Fruit fly (Drosophila melanogaster) whole organism, embryonic: ENCODE results near the gene polo.

Experiments used
- Blimp-1 ChIP-seq: fragments of 200-800 bp; sonication (Bioruptor generic); optimal IDR thresholded peaks from 3 replicates; lab custom pipeline; 2018; ENCODE audit warnings: missing biosample characterization, missing genetic modification characterization, mild to moderate bottlenecking, moderate library complexity, missing genetic modification reagents
- CG12299 ChIP-seq: fragments of 200-800 bp; sonication (Bioruptor generic); optimal IDR thresholded peaks from 2 replicates; lab custom pipeline; 2018; ENCODE audit warnings: missing biosample characterization, mild to moderate bottlenecking, missing genetic modification characterization
- CG14014 ChIP-seq: fragments of 200-800 bp; sonication (Bioruptor generic); IDR thresholded peaks from 2 replicates; pipeline ENCODE4 v1.3.6; 2022; ENCODE audit warnings: missing biosample characterization, missing genetic modification characterization
- CG14710 ChIP-seq: fragments of 200-800 bp; sonication (Bioruptor generic); optimal IDR thresholded peaks from 3 replicates; lab custom pipeline; 2019; ENCODE audit warnings: missing biosample characterization, mild to moderate bottlenecking, missing genetic modification characterization, moderate library complexity
- CG15514 ChIP-seq: fragments of 200-800 bp; sonication (Bioruptor generic); optimal IDR thresholded peaks from 3 replicates; lab custom pipeline; 2017; ENCODE audit warnings: missing biosample characterization, missing genetic modification characterization, mild to moderate bottlenecking, moderate library complexity, missing genetic modification reagents
- CG1647 ChIP-seq: fragments of 200-800 bp; sonication (Bioruptor generic); optimal IDR thresholded peaks from 3 replicates; lab custom pipeline; 2016; ENCODE audit warnings: missing biosample characterization, missing genetic modification characterization
- CG16863 ChIP-seq: fragments of 200-800 bp; sonication (Bioruptor generic); optimal IDR thresholded peaks from 3 replicates; lab custom pipeline; 2016; ENCODE audit warnings: missing biosample characterization, missing genetic modification characterization
- CG17328 ChIP-seq: fragments of 200-800 bp; sonication (Bioruptor generic); IDR thresholded peaks from 2 replicates; pipeline ENCODE4 v1.3.6; 2022; ENCODE audit warnings: missing biosample characterization, missing genetic modification characterization
- CG17385 ChIP-seq: fragments of 200-800 bp; sonication (Bioruptor generic); optimal IDR thresholded peaks from 3 replicates; lab custom pipeline; 2018; ENCODE audit warnings: missing biosample characterization, mild to moderate bottlenecking, missing genetic modification characterization
- CG30020 ChIP-seq: fragments of 200-800 bp; optimal IDR thresholded peaks from 2 replicates; lab custom pipeline; 2019; ENCODE audit warnings: missing biosample characterization, mild to moderate bottlenecking, missing genetic modification characterization, moderate library complexity
- CG30403 ChIP-seq: fragments of 200-800 bp; sonication (Bioruptor generic); optimal IDR thresholded peaks from 3 replicates; lab custom pipeline; 2016; ENCODE audit warnings: missing biosample characterization, missing genetic modification characterization
- CG30431 ChIP-seq: fragments of 200-800 bp; sonication (Bioruptor generic); optimal IDR thresholded peaks from 2 replicates; lab custom pipeline; 2017; ENCODE audit warnings: missing biosample characterization, missing genetic modification characterization
- CG32767 ChIP-seq: fragments of 200-800 bp; sonication (Bioruptor generic); IDR thresholded peaks from 2 replicates; pipeline ENCODE4 v1.3.6; 2022; ENCODE audit warnings: missing biosample characterization, missing genetic modification characterization
- CG33213 ChIP-seq: fragments of 200-800 bp; sonication (Bioruptor generic); optimal IDR thresholded peaks from 3 replicates; lab custom pipeline; 2016; ENCODE audit warnings: missing biosample characterization, missing genetic modification characterization
- CG34422 ChIP-seq: fragments of 200-800 bp; sonication (Bioruptor generic); IDR thresholded peaks from 3 replicates; pipeline ENCODE4 v1.3.6; 2022; ENCODE audit warnings: missing biosample characterization, missing genetic modification characterization
- CG3726 ChIP-seq: fragments of 200-800 bp; sonication (Bioruptor generic); IDR thresholded peaks from 3 replicates; pipeline ENCODE4, ENCODE4 v1.3.6; 2022; ENCODE audit warnings: missing biosample characterization, missing genetic modification characterization
- CG3995 ChIP-seq: fragments of 200-800 bp; sonication (Bioruptor generic); optimal IDR thresholded peaks from 3 replicates; lab custom pipeline; 2016; ENCODE audit warnings: missing biosample characterization, missing genetic modification characterization
- CG42726 ChIP-seq: fragments of 200-800 bp; sonication (Bioruptor generic); IDR thresholded peaks from 2 replicates; pipeline ENCODE4 v1.3.6; 2022; ENCODE audit warnings: missing biosample characterization, missing genetic modification characterization; ENCODE audit not compliant: partially characterized antibody
- CG6175 ChIP-seq: fragments of 200-800 bp; sonication (Bioruptor generic); IDR thresholded peaks from 3 replicates; pipeline ENCODE4 v1.3.6; 2022; ENCODE audit warnings: missing biosample characterization, missing genetic modification characterization
- CG6689 ChIP-seq: fragments of 200-800 bp; sonication (Bioruptor generic); IDR thresholded peaks from 2 replicates; pipeline ENCODE4 v1.3.6; 2022; ENCODE audit warnings: missing biosample characterization, missing genetic modification characterization
- CG9215 ChIP-seq: fragments of 200-800 bp; sonication (Bioruptor generic); IDR thresholded peaks from 2 replicates; pipeline ENCODE4 v1.3.6; 2022; ENCODE audit warnings: missing biosample characterization, missing genetic modification characterization
- Dll ChIP-seq: fragments of 200-800 bp; sonication (Bioruptor generic); IDR thresholded peaks from 4 replicates; pipeline ENCODE4 v1.3.6; 2022; ENCODE audit warnings: missing biosample characterization, missing genetic modification characterization; ENCODE audit not compliant: partially characterized antibody
- Dp ChIP-seq: fragments of 200-800 bp; sonication (Bioruptor generic); optimal IDR thresholded peaks from 2 replicates; lab custom pipeline; 2018; ENCODE audit warnings: missing biosample characterization, mild to moderate bottlenecking, missing genetic modification characterization, moderate library complexity
- Elba2 ChIP-seq: fragments of 200-800 bp; sonication (Bioruptor generic); optimal IDR thresholded peaks from 3 replicates; lab custom pipeline; 2016; ENCODE audit warnings: missing biosample characterization, missing genetic modification characterization
- H15 ChIP-seq: fragments of 200-800 bp; sonication (Bioruptor generic); IDR thresholded peaks from 3 replicates; pipeline ENCODE4 v1.3.6; 2022; ENCODE audit warnings: missing biosample characterization, missing genetic modification characterization
- HLH3B ChIP-seq: fragments of 200-800 bp; sonication (Bioruptor generic); IDR thresholded peaks from 2 replicates; pipeline ENCODE4 v1.3.6; 2022; ENCODE audit warnings: missing biosample characterization, missing genetic modification characterization
- Hr51 ChIP-seq, 2 experiments: fragments of 200-800 bp; sonication (Bioruptor generic); optimal IDR thresholded peaks; 2 replicates in 1 of 2; 3 replicates in 1 of 2; lab custom pipeline; 2016 to 2018; ENCODE audit warnings: missing biosample characterization in 2 of 2, missing genetic modification characterization in 2 of 2, mild to moderate bottlenecking in 1 of 2, moderate library complexity in 1 of 2
- Hsf ChIP-seq: fragments of 200-800 bp; sonication (Bioruptor generic); optimal IDR thresholded peaks from 3 replicates; lab custom pipeline; 2016; ENCODE audit warnings: missing biosample characterization, missing genetic modification characterization
- Oaz ChIP-seq: fragments of 200-800 bp; sonication (Bioruptor generic); IDR thresholded peaks from 2 replicates; pipeline ENCODE4 v1.3.6; 2022; ENCODE audit warnings: missing biosample characterization, missing genetic modification characterization
- Rfx ChIP-seq: fragments of 200-800 bp; sonication (Bioruptor generic); IDR thresholded peaks from 2 replicates; pipeline ENCODE4 v1.3.6; 2022; ENCODE audit warnings: missing biosample characterization, missing genetic modification characterization
- Sin3A ChIP-seq: fragments of >200 bp; optimal IDR thresholded peaks from 2 replicates; lab custom pipeline; 2018
- Xrp1 ChIP-seq: fragments of 200-800 bp; sonication (Bioruptor generic); IDR thresholded peaks from 2 replicates; pipeline ENCODE4 v1.3.6; 2022; ENCODE audit warnings: missing biosample characterization, missing genetic modification characterization
- YL-1 ChIP-seq: fragments of 200-800 bp; sonication (Bioruptor generic); optimal IDR thresholded peaks from 3 replicates; lab custom pipeline; 2017; ENCODE audit warnings: missing biosample characterization, mild to moderate bottlenecking, missing genetic modification characterization
- crp ChIP-seq, 2 experiments: fragments of 200-800 bp; sonication (Bioruptor generic); optimal IDR thresholded peaks; 2 replicates in 1 of 2; 3 replicates in 1 of 2; lab custom pipeline; 2017; ENCODE audit warnings: missing biosample characterization in 2 of 2, missing genetic modification characterization in 2 of 2, mild to moderate bottlenecking in 1 of 2, moderate library complexity in 1 of 2
- en ChIP-seq: fragments of 200-800 bp; sonication (Bioruptor generic); optimal IDR thresholded peaks from 2 replicates; lab custom pipeline; 2016; ENCODE audit warnings: missing biosample characterization, missing genetic modification characterization
- exex ChIP-seq: fragments of 200-800 bp; sonication (Bioruptor generic); optimal IDR thresholded peaks from 4 replicates; lab custom pipeline; 2018; ENCODE audit warnings: missing biosample characterization, mild to moderate bottlenecking, missing genetic modification characterization, moderate library complexity
- ham ChIP-seq: fragments of 200-800 bp; sonication (Bioruptor generic); IDR thresholded peaks from 2 replicates; pipeline ENCODE4 v1.3.6; 2022; ENCODE audit warnings: missing biosample characterization, missing genetic modification characterization
- hb ChIP-seq: fragments of 200-800 bp; sonication (Bioruptor generic); IDR thresholded peaks from 3 replicates; pipeline ENCODE4 v1.3.6; 2022; ENCODE audit warnings: missing biosample characterization, missing genetic modification characterization; ENCODE audit not compliant: partially characterized antibody
- insv ChIP-seq, 2 experiments: fragments of 200-800 bp; sonication (Bioruptor generic); optimal IDR thresholded peaks; 3 replicates each; lab custom pipeline; 2016 to 2018; ENCODE audit warnings: missing biosample characterization in 2 of 2, missing genetic modification characterization in 2 of 2
- luna ChIP-seq: fragments of 200-800 bp; sonication (Bioruptor generic); optimal IDR thresholded peaks from 2 replicates; lab custom pipeline; 2016; ENCODE audit warnings: missing biosample characterization, missing genetic modification characterization
- nerfin-1 ChIP-seq: fragments of 200-800 bp; sonication (Bioruptor generic); optimal IDR thresholded peaks from 3 replicates; lab custom pipeline; 2019; ENCODE audit warnings: missing biosample characterization, mild to moderate bottlenecking, missing genetic modification characterization, moderate library complexity
- nom ChIP-seq: fragments of 200-800 bp; sonication (Bioruptor generic); optimal IDR thresholded peaks from 2 replicates; lab custom pipeline; 2017; ENCODE audit warnings: missing biosample characterization, missing genetic modification characterization, mild to moderate bottlenecking, moderate library complexity, missing genetic modification reagents
- pita ChIP-seq: fragments of 200-800 bp; sonication (Bioruptor generic); optimal IDR thresholded peaks from 2 replicates; lab custom pipeline; 2017; ENCODE audit warnings: missing biosample characterization, mild to moderate bottlenecking, missing genetic modification characterization
- row ChIP-seq: fragments of 200-800 bp; sonication (Bioruptor generic); IDR thresholded peaks from 3 replicates; pipeline ENCODE4 v1.3.6; 2022; ENCODE audit warnings: missing biosample characterization, missing genetic modification characterization
- slbo ChIP-seq: fragments of 200-800 bp; sonication (Bioruptor generic); IDR thresholded peaks from 2 replicates; pipeline ENCODE4 v1.3.6; 2022; ENCODE audit warnings: missing biosample characterization, missing genetic modification characterization
- stwl ChIP-seq: fragments of 200-800 bp; sonication (Bioruptor generic); optimal IDR thresholded peaks from 3 replicates; lab custom pipeline; 2018; ENCODE audit warnings: missing biosample characterization, mild to moderate bottlenecking, missing genetic modification characterization, moderate library complexity
- tna ChIP-seq: fragments of 200-800 bp; sonication (Bioruptor generic); IDR thresholded peaks from 2 replicates; pipeline ENCODE4 v1.3.6; 2022; ENCODE audit warnings: missing biosample characterization, missing genetic modification characterization; ENCODE audit not compliant: partially characterized antibody
- trem ChIP-seq: fragments of 200-800 bp; optimal IDR thresholded peaks from 3 replicates; lab custom pipeline; 2019; ENCODE audit warnings: missing biosample characterization, mild to moderate bottlenecking, missing genetic modification characterization, moderate library complexity
- ttk ChIP-seq: fragments of 200-800 bp; sonication (Bioruptor generic); IDR thresholded peaks from 2 replicates; pipeline ENCODE4 v2.1.2; 2022; ENCODE audit warnings: missing biosample characterization, missing genetic modification characterization
- vnd ChIP-seq: fragments of 200-800 bp; sonication (Bioruptor generic); IDR thresholded peaks from 3 replicates; pipeline ENCODE4 v1.3.6; 2022; ENCODE audit warnings: missing biosample characterization, missing genetic modification characterization; ENCODE audit not compliant: partially characterized antibody

The polo gene

DNA sequence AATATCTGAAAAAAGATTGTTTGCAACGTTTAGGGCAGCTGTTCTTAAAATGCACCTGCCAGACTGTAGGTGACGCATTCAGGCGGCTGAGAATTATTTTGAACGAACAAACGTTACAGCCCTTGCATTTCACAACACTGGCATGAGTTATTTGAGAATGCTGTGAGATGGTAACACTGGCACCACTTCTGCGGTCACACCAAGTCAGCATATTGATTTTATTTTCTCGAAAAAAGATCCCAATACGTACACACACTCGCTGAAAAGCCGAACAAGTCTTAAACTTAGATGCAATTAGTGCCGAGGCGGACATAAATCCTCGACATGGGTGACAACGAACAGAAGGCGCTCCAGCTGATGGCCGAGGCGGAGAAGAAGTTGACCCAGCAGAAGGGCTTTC, 4.0 kb downstream of the polo start, which contains the start of gene alphaSnap (continued):
- TF ChIP-seq nerfin-1 (tag; lab: Kevin White, UChicago), result peak; percentile 25
- TF ChIP-seq CG3995 (GFP tag; lab: Kevin White, UChicago), result peak; percentile 32
- peak; percentile 60 for TF ChIP-seq CG33213
- no peak for TF ChIP-seq ttk (GFP tag; lab: Robert Waterston, UW)
- TF ChIP-seq CG15514, result peak; percentile 74
- TF ChIP-seq ham, result no peak
- peak; percentile 91 for TF ChIP-seq CG14710 (tag; lab: Kevin White, UChicago)
- no peak for TF ChIP-seq hb (GFP tag; lab: Robert Waterston, UW)
- TF ChIP-seq CG1647 (GFP tag; lab: Kevin White, UChicago), result peak; percentile 14
- no peak for TF ChIP-seq en (GFP tag; lab: Kevin White, UChicago)
- peak; percentile 41 for TF ChIP-seq CG30020 (tag; lab: Kevin White, UChicago)
- TF ChIP-seq CG42726 (GFP tag; lab: Robert Waterston, UW), result peak; percentile 36; the same call in 1 of the 2 replicates
- TF ChIP-seq CG30431, result no peak
- TF ChIP-seq crp (GFP tag; optimal IDR thresholded peaks at IDR 0.05; lab: Kevin White, UChicago), result peak in 1 of 2 experiments; percentile 47
- no peak for TF ChIP-seq exex (tag; lab: Kevin White, UChicago)
- peak; percentile 78 for TF ChIP-seq Dp
- no peak for TF ChIP-seq Oaz
- TF ChIP-seq Rfx (GFP tag; lab: Robert Waterston, UW), result peak; percentile 61
- TF ChIP-seq luna, result no peak
- no peak for TF ChIP-seq vnd
- peak; percentile 34; the same call in 1 of the 2 replicates for TF ChIP-seq Xrp1
- TF ChIP-seq CG3726 (GFP tag; lab: Robert Waterston, UW), result no peak
- no peak for TF ChIP-seq tna (GFP tag; lab: Robert Waterston, UW)
- 0 out of 3 replicates have a peak, but pooled peaks have one; percentile 30 for TF ChIP-seq H15 (GFP tag; lab: Robert Waterston, UW)
- no peak for TF ChIP-seq CG9215 (GFP tag; lab: Robert Waterston, UW)
- TF ChIP-seq Blimp-1, result no peak
- peak; percentile 71 for TF ChIP-seq trem
- 0 out of 4 replicates have a peak, but pooled peaks have one; percentile 25 for TF ChIP-seq Dll (GFP tag; lab: Robert Waterston, UW)
- TF ChIP-seq CG6689, result no peak
- TF ChIP-seq CG17385 (GFP tag; lab: Kevin White, UChicago), result peak; percentile 38
- no peak for TF ChIP-seq CG16863 (GFP tag; lab: Kevin White, UChicago)
- peak in 1 of 2 experiments; percentile 9 for TF ChIP-seq Hr51 (GFP tag; optimal IDR thresholded peaks at IDR 0.05; lab: Kevin White, UChicago)
- peak; percentile 51 for TF ChIP-seq Hsf (GFP tag; lab: Kevin White, UChicago)
- TF ChIP-seq CG17328 (GFP tag; lab: Robert Waterston, UW), result no peak
- peak; percentile 66 for TF ChIP-seq Elba2 (GFP tag; lab: Kevin White, UChicago)
- TF ChIP-seq pita, result no peak
- 0 out of 2 replicates have a peak, but pooled peaks have one; percentile 21 for TF ChIP-seq HLH3B (GFP tag; lab: Robert Waterston, UW)
- TF ChIP-seq CG6175 (GFP tag; lab: Robert Waterston, UW), result no peak
- TF ChIP-seq CG14014 (GFP tag; lab: Robert Waterston, UW), result no peak; the same call in 1 of the 2 replicates
- peak in 1 of 2 experiments; percentile 49 for TF ChIP-seq insv (GFP tag; optimal IDR thresholded peaks at IDR 0.05; lab: Kevin White, UChicago)
- TF ChIP-seq row (GFP tag; lab: Robert Waterston, UW), result peak; percentile 34; the same call in 1 of the 3 replicates
- peak; percentile 32; the same call in 1 of the 3 replicates for TF ChIP-seq CG34422 (GFP tag; lab: Robert Waterston, UW)
- TF ChIP-seq stwl (tag; lab: Kevin White, UChicago), result peak; percentile 94
- TF ChIP-seq CG30403 (GFP tag; lab: Kevin White, UChicago), result peak; percentile 18
- TF ChIP-seq nom, result peak; percentile 20
- TF ChIP-seq Sin3A, result peak; percentile 45
- 0 out of 2 replicates have a peak, but pooled peaks have one; percentile 44 for TF ChIP-seq CG32767 (GFP tag; lab: Robert Waterston, UW)
- TF ChIP-seq slbo (GFP tag; lab: Robert Waterston, UW), result peak; percentile 49
- no peak for TF ChIP-seq CG12299
- TF ChIP-seq YL-1 (GFP tag; lab: Kevin White, UChicago), result peak; percentile 90
